Worm (Caenorhabditis elegans) whole organism, L1 larva: ENCODE results near the gene srt-7.

ENCODE experiments used
- nhr-237 ChIP-seq: fragments of 150-350 bp; optimal IDR thresholded peaks from 2 replicates; lab custom pipeline; 2014; ENCODE audit warnings: missing biosample characterization, missing genetic modification characterization
- snpc-4 ChIP-seq: fragments of 150-350 bp; optimal IDR thresholded peaks from 2 replicates; lab custom pipeline; 2014; ENCODE audit warnings: missing biosample characterization, missing genetic modification characterization

- TF ChIP-seq nhr-237 (tag; lab: Kevin White, UChicago), result no peak
- no peak for TF ChIP-seq snpc-4
Measured at ce11 chrV:3128803-3129202, 47.2 kb downstream of the srt-7 start, which contains the start of gene tat-6.
